Fruit fly (Drosophila melanogaster) whole organism, embryonic: Measurements from ENCODE around the gene Gr61a.
A peak's percentile ranks its signal among the peaks of the same experiment; 100 is the strongest.

Experiments used
- Atf-2 ChIP-seq: fragments of 200-800 bp; sonication (Bioruptor generic); optimal IDR thresholded peaks from 2 replicates; lab custom pipeline; 2016; ENCODE audit warnings: missing biosample characterization, missing genetic modification characterization
- CG12236 ChIP-seq: fragments of 200-800 bp; sonication (Bioruptor generic); optimal IDR thresholded peaks from 2 replicates; lab custom pipeline; 2016; ENCODE audit warnings: missing biosample characterization, missing genetic modification characterization
- CG14965 ChIP-seq: fragments of 200-800 bp; sonication (Bioruptor generic); optimal IDR thresholded peaks from 2 replicates; lab custom pipeline; 2016; ENCODE audit warnings: missing biosample characterization, missing genetic modification characterization, borderline replicate concordance
- CG17361 ChIP-seq: fragments of 200-800 bp; sonication (Bioruptor generic); IDR thresholded peaks from 3 replicates; pipeline ENCODE4 v1.3.6; 2022; ENCODE audit warnings: missing biosample characterization, missing genetic modification characterization
- CG18476 ChIP-seq: fragments of 200-800 bp; sonication (Bioruptor generic); optimal IDR thresholded peaks from 2 replicates; lab custom pipeline; 2016; ENCODE audit warnings: missing biosample characterization, mild to moderate bottlenecking, missing genetic modification characterization
- CG18599 ChIP-seq: fragments of 200-800 bp; sonication (Bioruptor generic); optimal IDR thresholded peaks from 3 replicates; lab custom pipeline; 2017; ENCODE audit warnings: missing biosample characterization, missing genetic modification characterization, mild to moderate bottlenecking, moderate library complexity, missing genetic modification reagents
- CG30020 ChIP-seq: fragments of 200-800 bp; optimal IDR thresholded peaks from 2 replicates; lab custom pipeline; 2019; ENCODE audit warnings: missing biosample characterization, mild to moderate bottlenecking, missing genetic modification characterization, moderate library complexity
- CG3065 ChIP-seq: fragments of 200-800 bp; sonication (Bioruptor generic); optimal IDR thresholded peaks from 2 replicates; lab custom pipeline; 2016; ENCODE audit warnings: missing biosample characterization, missing genetic modification characterization
- CG31224 ChIP-seq: fragments of 200-800 bp; sonication (Bioruptor generic); IDR thresholded peaks from 2 replicates; pipeline ENCODE4 v1.3.6; 2022; ENCODE audit warnings: missing biosample characterization, missing genetic modification characterization
- CG3163 ChIP-seq: fragments of 200-800 bp; sonication (Bioruptor generic); optimal IDR thresholded peaks from 3 replicates; lab custom pipeline; 2016; ENCODE audit warnings: missing biosample characterization, missing genetic modification characterization
- CG33557 ChIP-seq: fragments of 200-800 bp; sonication (Bioruptor generic); optimal IDR thresholded peaks from 2 replicates; lab custom pipeline; 2019; ENCODE audit warnings: missing biosample characterization, mild to moderate bottlenecking, missing genetic modification characterization, moderate library complexity
- CG34376 ChIP-seq: fragments of 200-800 bp; sonication (Bioruptor generic); optimal IDR thresholded peaks from 2 replicates; lab custom pipeline; 2018; ENCODE audit warnings: missing biosample characterization, mild to moderate bottlenecking, missing genetic modification characterization
- CG42726 ChIP-seq: fragments of 200-800 bp; sonication (Bioruptor generic); IDR thresholded peaks from 2 replicates; pipeline ENCODE4 v1.3.6; 2022; ENCODE audit warnings: missing biosample characterization, missing genetic modification characterization; ENCODE audit not compliant: partially characterized antibody
- CG43689 ChIP-seq: fragments of 200-800 bp; sonication (Bioruptor generic); IDR thresholded peaks from 2 replicates; pipeline ENCODE4 v1.3.6; 2022; ENCODE audit warnings: missing biosample characterization, missing genetic modification characterization
- CG5245 ChIP-seq: fragments of 200-800 bp; sonication (Bioruptor generic); optimal IDR thresholded peaks from 3 replicates; lab custom pipeline; 2016; ENCODE audit warnings: missing biosample characterization, missing genetic modification characterization
- CG8290 ChIP-seq, 3 experiments: fragments of 200-800 bp; sonication (Bioruptor generic); optimal IDR thresholded peaks; 2 replicates each; lab custom pipeline; 2016 to 2019; ENCODE audit warnings: missing biosample characterization in 3 of 3, missing genetic modification characterization in 3 of 3, mild to moderate bottlenecking in 2 of 3, moderate library complexity in 1 of 3
- CoRest ChIP-seq: fragments of 200-800 bp; sonication (Bioruptor generic); optimal IDR thresholded peaks from 3 replicates; lab custom pipeline; 2018; ENCODE audit warnings: missing biosample characterization, mild to moderate bottlenecking, missing genetic modification characterization, moderate library complexity
- D19A ChIP-seq: fragments of 200-800 bp; optimal IDR thresholded peaks from 3 replicates; lab custom pipeline; 2019; ENCODE audit warnings: missing biosample characterization, mild to moderate bottlenecking, missing genetic modification characterization, moderate library complexity
- Hr3 ChIP-seq: fragments of 200-800 bp; sonication (Bioruptor generic); optimal IDR thresholded peaks from 3 replicates; lab custom pipeline; 2016; ENCODE audit warnings: missing biosample characterization, missing genetic modification characterization
- MBD-R2 ChIP-seq: fragments of 200-800 bp; sonication (Bioruptor generic); IDR thresholded peaks from 2 replicates; pipeline ENCODE4 v1.3.6; 2022; ENCODE audit warnings: missing biosample characterization, missing genetic modification characterization
- Med ChIP-seq: fragments of 200-800 bp; sonication (Bioruptor generic); peaks from one replicate; lab custom pipeline; 2016; ENCODE audit warnings: missing biosample characterization, missing genetic modification characterization, mild to moderate bottlenecking, inconsistent platforms, moderate library complexity
- NC2β ChIP-seq: fragments of 200-800 bp; sonication (Bioruptor generic); optimal IDR thresholded peaks from 2 replicates; lab custom pipeline; 2016; ENCODE audit warnings: missing biosample characterization, missing genetic modification characterization
- Optix ChIP-seq: fragments of 200-800 bp; sonication (Bioruptor generic); IDR thresholded peaks from 3 replicates; pipeline ENCODE4 v1.3.6; 2022; ENCODE audit warnings: missing biosample characterization, missing genetic modification characterization
- Rx ChIP-seq: fragments of 200-800 bp; sonication (Bioruptor generic); IDR thresholded peaks from 2 replicates; pipeline ENCODE4 v1.3.6; 2022; ENCODE audit warnings: missing biosample characterization, missing genetic modification characterization
- Scr ChIP-seq: fragments of 200-800 bp; sonication (Bioruptor generic); IDR thresholded peaks from 2 replicates; pipeline ENCODE4 v1.3.6; 2022; ENCODE audit warnings: missing biosample characterization, missing genetic modification characterization; ENCODE audit not compliant: partially characterized antibody
- amos ChIP-seq: fragments of 200-800 bp; sonication (Bioruptor generic); IDR thresholded peaks from 2 replicates; pipeline ENCODE4 v1.3.6; 2022; ENCODE audit warnings: missing biosample characterization, missing genetic modification characterization; ENCODE audit not compliant: partially characterized antibody
- bbx ChIP-seq: fragments of 200-800 bp; sonication (Bioruptor generic); IDR thresholded peaks from 2 replicates; pipeline ENCODE4 v1.3.6; 2022; ENCODE audit warnings: missing biosample characterization, missing genetic modification characterization; ENCODE audit not compliant: partially characterized antibody
- chif ChIP-seq, 2 experiments: fragments of 200-800 bp; sonication (Bioruptor generic); optimal IDR thresholded peaks; 3 replicates each; lab custom pipeline; 2016; ENCODE audit warnings: missing biosample characterization in 2 of 2, missing genetic modification characterization in 2 of 2
- chn ChIP-seq: fragments of 200-800 bp; sonication (Bioruptor generic); optimal IDR thresholded peaks from 2 replicates; lab custom pipeline; 2016; ENCODE audit warnings: missing biosample characterization, missing genetic modification characterization
- corto ChIP-seq: fragments of 200-800 bp; sonication (Bioruptor generic); optimal IDR thresholded peaks from 2 replicates; lab custom pipeline; 2016; ENCODE audit warnings: missing biosample characterization, mild to moderate bottlenecking, missing genetic modification characterization, moderate library complexity
- da ChIP-seq: fragments of 200-800 bp; sonication (Bioruptor generic); optimal IDR thresholded peaks from 2 replicates; lab custom pipeline; 2016; ENCODE audit warnings: missing biosample characterization, missing genetic modification characterization
- dimm ChIP-seq: fragments of 200-800 bp; sonication (Bioruptor generic); IDR thresholded peaks from 2 replicates; pipeline ENCODE4 v1.3.6; 2022; ENCODE audit warnings: missing biosample characterization, missing genetic modification characterization
- dpn ChIP-seq, 2 experiments: fragments of 200-800 bp; sonication (Bioruptor generic); optimal IDR thresholded peaks; 3 replicates each; lab custom pipeline; 2016; ENCODE audit warnings: missing biosample characterization in 2 of 2, missing genetic modification characterization in 2 of 2
- eve ChIP-seq, 2 experiments: fragments of >200 bp; optimal IDR thresholded peaks; 2 replicates each; lab custom pipeline; 2017; ENCODE audit warnings: missing biosample characterization in 2 of 2, missing genetic modification characterization in 2 of 2
- fd64A ChIP-seq: fragments of 200-800 bp; sonication (Bioruptor generic); optimal IDR thresholded peaks from 3 replicates; lab custom pipeline; 2018; ENCODE audit warnings: missing biosample characterization, mild to moderate bottlenecking, missing genetic modification characterization
- fru ChIP-seq: fragments of >200 bp; optimal IDR thresholded peaks from 2 replicates; lab custom pipeline; 2017
- ftz-f1 ChIP-seq: fragments of 200-800 bp; sonication (Bioruptor generic); optimal IDR thresholded peaks from 2 replicates; lab custom pipeline; 2016; ENCODE audit warnings: missing biosample characterization, missing genetic modification characterization
- gfzf ChIP-seq: fragments of 200-800 bp; sonication (Bioruptor generic); optimal IDR thresholded peaks from 2 replicates; lab custom pipeline; 2016; ENCODE audit warnings: missing biosample characterization, mild to moderate bottlenecking, missing genetic modification characterization, moderate library complexity
- lov ChIP-seq, 2 experiments: fragments of 200-800 bp in 1 of 2; fragments of >200 bp in 1 of 2; sonication (Bioruptor generic) in 1 of 2; IDR thresholded peaks in 1 of 2; optimal IDR thresholded peaks in 1 of 2; 2 replicates in 1 of 2; 3 replicates in 1 of 2; pipeline versions ENCODE4 v1.3.6 to Lab custom; 2017 to 2022; ENCODE audit warnings: missing biosample characterization in 1 of 2, missing genetic modification characterization in 1 of 2
- otp ChIP-seq: fragments of 200-800 bp; sonication (Bioruptor generic); IDR thresholded peaks from 3 replicates; pipeline ENCODE4, ENCODE4 v1.3.6; 2022; ENCODE audit warnings: missing biosample characterization, missing genetic modification characterization
- peb ChIP-seq: fragments of 200-800 bp; sonication (Bioruptor generic); IDR thresholded peaks from 2 replicates; pipeline ENCODE4 v1.3.6; 2022; ENCODE audit warnings: missing biosample characterization, missing genetic modification characterization
- scrt ChIP-seq: fragments of 200-800 bp; sonication (Bioruptor generic); optimal IDR thresholded peaks from 2 replicates; lab custom pipeline; 2018; ENCODE audit warnings: missing biosample characterization, mild to moderate bottlenecking, missing genetic modification characterization, moderate library complexity
- sens ChIP-seq: fragments of 200-800 bp; sonication (Bioruptor generic); peaks from one replicate; lab custom pipeline; 2016; ENCODE audit warnings: missing biosample characterization, missing genetic modification characterization
- so ChIP-seq: fragments of 200-800 bp; sonication (Bioruptor generic); IDR thresholded peaks from 3 replicates; pipeline ENCODE4 v1.3.6; 2022; ENCODE audit warnings: missing biosample characterization, missing genetic modification characterization
- ssp ChIP-seq: fragments of 200-800 bp; sonication (Bioruptor generic); IDR thresholded peaks from 2 replicates; pipeline ENCODE4 v1.3.6; 2022; ENCODE audit warnings: missing biosample characterization, missing genetic modification characterization
- trem ChIP-seq: fragments of 200-800 bp; optimal IDR thresholded peaks from 3 replicates; lab custom pipeline; 2019; ENCODE audit warnings: missing biosample characterization, mild to moderate bottlenecking, missing genetic modification characterization, moderate library complexity
- trh ChIP-seq: fragments of 200-800 bp; sonication (Bioruptor generic); optimal IDR thresholded peaks from 2 replicates; lab custom pipeline; 2016; ENCODE audit warnings: missing biosample characterization, missing genetic modification characterization

The Gr61a gene

DNA sequence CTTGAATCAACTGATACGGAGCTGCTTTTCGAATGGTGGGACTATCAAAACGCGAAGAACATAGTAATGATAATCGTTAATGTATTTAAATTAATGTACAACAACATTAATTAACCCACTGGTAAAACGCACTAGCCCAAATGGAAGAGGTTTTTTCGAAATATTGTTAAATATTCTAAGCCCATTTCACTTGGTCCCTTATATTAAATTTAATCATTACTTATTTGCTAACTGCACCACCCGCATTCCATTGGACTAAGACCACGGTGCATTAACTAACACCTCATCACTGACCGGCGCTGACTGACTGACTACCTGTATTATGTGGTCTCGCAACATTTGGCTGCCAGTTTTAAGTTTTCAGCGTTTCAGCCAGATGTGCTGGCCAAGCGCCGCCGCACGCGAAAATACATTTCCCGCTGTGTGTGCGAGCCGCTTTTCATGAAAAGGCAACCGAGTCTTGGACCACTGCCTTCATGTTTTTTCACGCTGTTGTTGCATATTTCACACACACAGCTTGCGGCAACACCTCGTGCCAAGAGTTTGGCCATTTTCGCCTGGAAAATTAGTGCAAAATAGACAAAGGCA is 47.4 kb upstream of the Gr61a start (continued):
- TF ChIP-seq CG18599 (GFP tag; lab: Kevin White, UChicago) (no peak), CG31224 (GFP tag; lab: Robert Waterston, UW) (no peak), CG33557 (GFP tag; lab: Kevin White, UChicago) (no peak), fd64A (GFP tag; lab: Kevin White, UChicago) (no peak), ssp (GFP tag; lab: Robert Waterston, UW) (no peak), CG17361 (GFP tag; lab: Robert Waterston, UW) (peak; percentile 35; the same call in 1 of the 3 replicates), CG8290 (GFP tag; optimal IDR thresholded peaks at IDR 0.05; lab: Kevin White, UChicago) (no peak), CG8290 (tag; optimal IDR thresholded peaks at IDR 0.05; lab: Kevin White, UChicago) (no peak), trem (tag; lab: Kevin White, UChicago) (no peak), Scr (no peak), CG42726 (GFP tag; lab: Robert Waterston, UW) (no peak), CG3163 (GFP tag; lab: Kevin White, UChicago) (no peak), D19A (tag; lab: Kevin White, UChicago) (no peak), CG34376 (GFP tag; lab: Kevin White, UChicago) (no peak), sens (GFP tag; lab: Kevin White, UChicago) (peak; percentile 89), da (GFP tag; lab: Kevin White, UChicago) (no peak), CG14965 (GFP tag; lab: Kevin White, UChicago) (no peak), NC2β (GFP tag; lab: Kevin White, UChicago) (no peak), CoRest (no peak), eve (GFP tag; optimal IDR thresholded peaks at IDR 0.05; lab: Kevin White, UChicago) (peak in 1 of 2 experiments; percentile 56), Hr3 (GFP tag; lab: Kevin White, UChicago) (no peak), CG3065 (GFP tag; lab: Kevin White, UChicago) (no peak), CG18476 (GFP tag; lab: Kevin White, UChicago) (no peak), fru (lab: Kevin White, UChicago) (no peak), CG30020 (no peak), Atf-2 (GFP tag; lab: Kevin White, UChicago) (no peak), gfzf (no peak), ftz-f1 (GFP tag; lab: Kevin White, UChicago) (no peak), trh (no peak), corto (GFP tag; lab: Kevin White, UChicago) (no peak), otp (GFP tag; lab: Robert Waterston, UW) (0 out of 3 replicates have a peak, but pooled peaks have one; percentile 28), so (GFP tag; lab: Robert Waterston, UW) (0 out of 3 replicates have a peak, but pooled peaks have one; percentile 28), dimm (no peak), CG12236 (GFP tag; lab: Kevin White, UChicago) (no peak), amos (no peak), chif (GFP tag; optimal IDR thresholded peaks at IDR 0.05; lab: Kevin White, UChicago) (peak in 1 of 2 experiments; percentile 4), Optix (GFP tag; lab: Robert Waterston, UW) (0 out of 3 replicates have a peak, but pooled peaks have one; percentile 11), chn (GFP tag; lab: Kevin White, UChicago) (no peak), Rx (GFP tag; lab: Robert Waterston, UW) (no peak), bbx (GFP tag; lab: Robert Waterston, UW) (no peak), peb (no peak), dpn (GFP tag; optimal IDR thresholded peaks at IDR 0.05; lab: Kevin White, UChicago) (no peak), scrt (GFP tag; lab: Kevin White, UChicago) (no peak), lov (optimal IDR thresholded peaks at IDR 0.05; lab: Kevin White, UChicago) (no peak), lov (GFP tag; IDR thresholded peaks at IDR 0.05; lab: Robert Waterston, UW) (no peak), MBD-R2 (GFP tag; lab: Robert Waterston, UW) (no peak), CG43689 (GFP tag; lab: Robert Waterston, UW) (no peak), Med (peak; percentile 65), CG5245 (GFP tag; lab: Kevin White, UChicago) (no peak)
